Fruit fly (Drosophila melanogaster) ovary, adult (tissue): ENCODE results near the gene Usp1.

Experiments used
- CG17801 ChIP-seq: fragments of 200-800 bp; optimal IDR thresholded peaks from 2 replicates; lab custom pipeline; 2019; ENCODE audit warnings: missing biosample characterization, mild to moderate bottlenecking, missing genetic modification characterization, moderate library complexity; ENCODE audit not compliant: partially characterized antibody

Gene Usp1

DNA sequence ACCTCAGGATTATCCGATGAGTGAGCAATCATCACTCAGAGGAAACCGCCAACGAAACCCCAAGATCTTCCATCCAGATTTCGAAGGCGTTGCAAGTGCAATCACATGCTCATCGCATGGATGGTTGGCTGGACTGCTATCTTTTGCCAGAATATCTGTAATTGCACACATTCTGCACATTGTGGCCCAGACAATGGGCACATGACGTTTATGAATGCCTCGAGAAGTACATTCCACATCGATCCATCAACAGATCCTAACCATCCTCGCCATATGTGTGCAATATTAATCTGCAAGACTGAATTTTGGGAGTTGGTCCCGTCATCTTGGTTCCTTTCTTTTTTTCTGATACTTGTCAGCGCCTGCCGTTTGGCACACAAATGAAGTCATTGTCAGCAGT lies 33.5 kb downstream of the Usp1 start:
- TF ChIP-seq CG17801 (GFP tag; lab: Kevin White, UChicago) = no peak

dm6 chr3R:29263264-29263663 lies 34.3 kb downstream of the Usp1 start:
- no peak for TF ChIP-seq CG17801 (GFP tag; lab: Kevin White, UChicago)

- TF ChIP-seq CG17801 (GFP tag; lab: Kevin White, UChicago) = no peak
Observed at dm6 chr3R:29265075-29265474, 36.1 kb downstream of the Usp1 start.

dm6 chr3R:29266607-29267006 lies 37.6 kb downstream of the Usp1 start:
- TF ChIP-seq CG17801 (GFP tag; lab: Kevin White, UChicago) = no peak

DNA sequence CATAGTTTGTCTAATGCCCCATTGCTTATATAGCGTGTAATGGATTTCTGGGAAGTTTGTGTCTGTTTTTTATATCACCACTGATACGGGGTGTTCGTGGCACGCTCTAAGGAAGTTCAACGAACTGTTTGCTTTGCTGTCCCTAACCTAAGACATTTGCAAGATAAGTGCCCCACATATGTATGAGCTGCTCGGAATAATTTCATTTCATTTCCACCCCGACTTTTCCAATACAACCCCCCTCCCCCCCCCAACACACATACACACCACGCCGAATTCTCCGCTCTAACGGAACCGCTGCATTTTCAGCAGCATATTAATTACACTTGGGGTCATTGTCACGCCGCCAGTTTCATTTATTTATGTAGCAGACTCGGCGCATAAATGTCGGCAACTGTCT lies 39.1 kb downstream of the Usp1 start:
- no peak for TF ChIP-seq CG17801 (GFP tag; lab: Kevin White, UChicago)

- no peak for TF ChIP-seq CG17801 (GFP tag; lab: Kevin White, UChicago)
Observed at dm6 chr3R:29269204-29269603, 40.2 kb downstream of the Usp1 start.

- TF ChIP-seq CG17801 (GFP tag; lab: Kevin White, UChicago) = no peak
Observed at dm6 chr3R:29273029-29273428, 44.1 kb downstream of the Usp1 start.

- TF ChIP-seq CG17801 (GFP tag; lab: Kevin White, UChicago) = no peak
Observed at dm6 chr3R:29274590-29274989, 45.6 kb downstream of the Usp1 start.

DNA sequence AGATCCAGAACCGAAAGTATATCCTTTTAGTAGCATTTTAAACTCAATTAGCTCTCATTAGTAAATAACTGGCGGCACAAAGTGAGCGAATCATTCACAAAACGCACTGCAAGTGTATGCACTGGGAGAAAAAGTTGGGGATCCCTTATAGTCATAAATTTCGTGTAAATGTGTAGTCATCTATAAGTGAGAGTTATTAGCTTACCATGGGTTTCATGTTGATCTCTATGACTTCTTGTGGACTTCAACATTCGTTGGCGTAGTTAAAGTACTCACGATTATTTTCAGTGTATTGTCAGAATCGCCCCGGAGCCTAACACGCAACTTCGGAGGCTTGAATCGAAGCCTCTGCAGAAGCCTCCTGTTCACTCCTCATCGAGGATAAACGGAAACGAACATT lies 48.0 kb downstream of the Usp1 start:
- TF ChIP-seq CG17801 (GFP tag; lab: Kevin White, UChicago) = no peak

dm6 chr3R:29277748-29278147 lies 48.8 kb downstream of the Usp1 start:
- TF ChIP-seq CG17801 (GFP tag; lab: Kevin White, UChicago) = no peak

DNA sequence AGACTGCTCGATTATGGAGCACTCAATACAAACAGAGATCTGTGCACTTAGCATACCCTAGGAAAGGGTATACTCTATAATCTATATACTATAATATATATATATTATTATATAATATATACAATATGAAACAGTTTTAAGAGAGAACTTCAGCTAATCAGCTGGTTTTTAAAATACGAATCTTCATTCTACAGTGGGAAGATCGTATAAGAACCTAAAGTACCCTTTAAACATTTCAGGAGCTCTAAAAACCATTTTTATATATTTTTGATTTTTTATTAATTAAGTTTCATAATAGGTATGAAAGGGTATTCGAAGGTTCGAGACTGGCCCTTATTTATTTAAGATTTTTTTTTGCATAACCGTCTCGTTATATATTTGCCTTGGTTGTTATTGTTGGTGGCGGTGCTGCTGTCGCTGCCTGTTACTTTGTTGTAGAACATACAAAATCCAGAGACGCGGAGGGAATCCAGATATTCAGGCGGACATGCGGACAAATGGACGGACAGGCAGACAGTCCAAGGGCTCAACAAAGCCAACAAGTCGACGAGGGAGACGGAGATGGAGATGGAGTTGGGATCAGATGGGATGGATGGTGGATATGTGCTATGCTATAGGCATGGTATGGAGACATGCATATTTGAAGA lies 50.7 kb downstream of the Usp1 start:
- TF ChIP-seq CG17801 (GFP tag; lab: Kevin White, UChicago) = no peak

DNA sequence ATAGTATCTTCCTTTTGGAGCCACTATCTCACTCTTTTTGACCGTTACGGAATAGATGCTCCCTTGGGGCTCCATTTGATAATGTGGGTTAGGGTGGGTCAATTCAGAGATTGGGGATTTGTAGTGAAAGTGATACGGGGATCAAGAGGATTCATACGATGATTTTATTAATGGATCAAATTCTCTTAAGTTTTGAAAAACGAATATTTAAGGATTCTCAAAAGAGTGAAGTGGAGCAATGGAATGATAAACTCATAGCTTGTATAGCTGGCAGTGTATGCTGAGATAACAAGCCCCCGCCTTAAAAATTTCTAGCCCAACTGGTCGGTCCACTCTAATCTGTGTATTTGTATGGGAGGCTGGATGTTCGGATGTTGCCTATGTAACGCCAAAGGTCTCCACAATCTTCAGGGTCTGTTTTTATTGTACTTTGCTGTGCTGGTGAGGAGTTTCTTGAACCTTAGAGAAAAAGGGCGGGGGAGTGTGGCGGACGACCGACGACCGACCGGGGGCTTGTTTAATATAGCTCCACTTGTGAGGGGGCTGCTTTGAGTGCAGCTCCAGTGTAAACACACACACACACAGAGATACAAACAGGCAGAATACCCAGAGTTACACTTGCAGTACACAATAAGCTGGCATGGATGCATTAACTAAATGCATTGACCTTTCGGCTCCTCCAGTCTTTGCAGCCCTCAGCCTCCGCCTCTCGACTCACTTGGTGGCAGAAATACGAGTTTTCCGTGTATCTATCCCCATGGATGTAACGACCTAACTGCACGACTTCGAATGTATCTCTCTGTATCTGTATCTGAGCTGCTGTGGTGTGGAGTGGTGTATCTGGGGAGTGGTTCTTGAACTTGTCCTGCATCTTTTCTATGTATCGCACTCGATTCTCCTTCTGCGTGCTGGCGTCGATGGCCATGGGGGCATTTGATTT lies 51.9 kb downstream of the Usp1 start:
- TF ChIP-seq CG17801 (GFP tag; lab: Kevin White, UChicago) = no peak

dm6 chr3R:29282939-29283616 lies 54.1 kb downstream of the Usp1 start:
- no peak for TF ChIP-seq CG17801 (GFP tag; lab: Kevin White, UChicago)

dm6 chr3R:29284315-29284714 lies 55.4 kb downstream of the Usp1 start:
- TF ChIP-seq CG17801 (GFP tag; lab: Kevin White, UChicago) = no peak
